Worm (Caenorhabditis elegans) whole organism, L3 larva: ENCODE measurements around the gene fbxl-2.

Source experiments
- aly-2 ChIP-seq: fragments of 150-350 bp; optimal IDR thresholded peaks from 2 replicates; lab custom pipeline; 2014; ENCODE audit warnings: missing biosample characterization, missing genetic modification characterization
- ceh-16 ChIP-seq: sonication (generic microtip); optimal IDR thresholded peaks from 2 replicates; lab custom pipeline; 2017; ENCODE audit warnings: missing biosample characterization, missing genetic modification characterization
- ceh-28 ChIP-seq: fragments of 150-350 bp; optimal IDR thresholded peaks from 2 replicates; lab custom pipeline; 2014; ENCODE audit warnings: missing biosample characterization, missing genetic modification reagents, missing genetic modification characterization
- ceh-82 ChIP-seq: fragments of 150-350 bp; optimal IDR thresholded peaks from 2 replicates; lab custom pipeline; 2014; ENCODE audit warnings: missing biosample characterization, missing genetic modification characterization
- elt-2 ChIP-seq: sonication (generic microtip); optimal IDR thresholded peaks from 2 replicates; lab custom pipeline; 2016; ENCODE audit warnings: missing genetic modification reagents, mild to moderate bottlenecking, missing genetic modification characterization, missing compliant biosample characterization
- fos-1 ChIP-seq: fragments of 150-350 bp; optimal IDR thresholded peaks from 2 replicates; lab custom pipeline; 2014; ENCODE audit warnings: missing biosample characterization, missing genetic modification characterization
- jun-1 ChIP-seq: fragments of 150-350 bp; optimal IDR thresholded peaks from 2 replicates; lab custom pipeline; 2014; ENCODE audit warnings: missing biosample characterization, missing genetic modification reagents, missing genetic modification characterization
- lsy-12 ChIP-seq: sonication (generic microtip); optimal IDR thresholded peaks from 2 replicates; lab custom pipeline; 2016; ENCODE audit warnings: mild to moderate bottlenecking, missing genetic modification characterization, missing compliant biosample characterization
- mdl-1 ChIP-seq: fragments of 150-350 bp; optimal IDR thresholded peaks from 2 replicates; lab custom pipeline; 2014; ENCODE audit warnings: missing biosample characterization, missing genetic modification characterization
- nfya-1 ChIP-seq: sonication (generic microtip); optimal IDR thresholded peaks from 2 replicates; lab custom pipeline; 2017; ENCODE audit warnings: missing genetic modification characterization, mild to moderate bottlenecking, missing compliant biosample characterization, antibody characterized with exemption, moderate library complexity; ENCODE audit not compliant: insufficient read depth
- nhr-28 ChIP-seq: fragments of 150-350 bp; optimal IDR thresholded peaks from 2 replicates; lab custom pipeline; 2014; ENCODE audit warnings: missing biosample characterization, missing genetic modification characterization
- nhr-77 ChIP-seq: fragments of 150-350 bp; optimal IDR thresholded peaks from 2 replicates; lab custom pipeline; 2014; ENCODE audit warnings: missing biosample characterization, missing genetic modification characterization
- pha-4 ChIP-seq: fragments of 150-350 bp; optimal IDR thresholded peaks from 2 replicates; lab custom pipeline; 2014; ENCODE audit warnings: missing biosample characterization, missing genetic modification reagents, missing genetic modification characterization
- skn-1 ChIP-seq: fragments of 150-350 bp; optimal IDR thresholded peaks from 2 replicates; lab custom pipeline; 2014; ENCODE audit warnings: missing biosample characterization, missing genetic modification characterization
- snpc-4 ChIP-seq: fragments of 150-350 bp; optimal IDR thresholded peaks from 2 replicates; lab custom pipeline; 2014; ENCODE audit warnings: missing biosample characterization, missing genetic modification characterization
- tbx-2 ChIP-seq: sonication (generic microtip); optimal IDR thresholded peaks from 2 replicates; lab custom pipeline; 2016; ENCODE audit warnings: mild to moderate bottlenecking, missing genetic modification characterization, missing compliant biosample characterization

The fbxl-2 gene

DNA sequence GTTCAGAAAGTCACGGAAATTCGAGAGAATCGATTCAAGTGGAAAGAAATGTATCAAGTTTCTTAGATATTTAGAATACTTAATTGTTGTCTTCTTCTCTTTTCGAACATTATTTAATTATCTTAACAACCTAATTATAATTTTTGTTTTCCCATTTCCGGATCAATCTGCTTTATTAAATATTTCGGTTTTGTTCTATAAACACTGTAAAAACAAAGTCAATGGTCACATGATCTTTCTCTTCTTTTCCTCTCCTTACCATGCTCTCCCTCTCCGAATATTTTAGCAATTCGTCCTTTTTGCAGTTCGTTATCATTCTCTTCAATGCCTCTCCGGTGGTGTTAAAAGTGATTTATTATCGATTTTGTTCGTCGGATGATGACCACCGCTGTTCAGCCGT lies 39.5 kb downstream of the fbxl-2 start, which contains the start of gene tag-325:
Gene tag-325 (plus strand): TSS at position 301 of the 400 bp plus-strand sequence.
- TF ChIP-seq ceh-28 (no peak), elt-2 (tag; lab: Kevin White, UChicago) (peak; percentile 21), mdl-1 (tag; lab: Kevin White, UChicago) (no peak), jun-1 (no peak)

DNA sequence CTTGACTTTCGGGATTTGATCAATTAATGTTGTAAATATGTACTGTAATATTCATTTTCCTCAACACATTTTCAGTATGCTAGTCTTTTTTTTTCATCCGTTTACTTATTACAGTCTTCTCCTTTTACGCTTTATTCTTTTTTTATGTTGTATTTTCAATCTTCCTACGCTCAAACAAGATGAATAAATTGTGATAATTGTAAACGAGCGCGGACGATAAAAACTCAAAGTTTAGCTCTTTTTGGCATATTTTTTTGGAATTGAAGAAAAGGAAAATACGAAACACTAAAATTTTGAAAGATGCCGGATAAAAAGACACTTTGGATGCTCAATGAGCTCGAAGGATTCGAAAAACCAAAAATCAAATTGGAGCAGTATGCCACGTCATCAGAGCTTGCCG lies 45.6 kb downstream of the fbxl-2 start, which contains the start of gene metl-5:
Gene metl-5 (plus strand): TSS at position 301 of the 400 bp plus-strand sequence.
- no peak for TF ChIP-seq ceh-16 (tag; lab: Kevin White, UChicago)

DNA sequence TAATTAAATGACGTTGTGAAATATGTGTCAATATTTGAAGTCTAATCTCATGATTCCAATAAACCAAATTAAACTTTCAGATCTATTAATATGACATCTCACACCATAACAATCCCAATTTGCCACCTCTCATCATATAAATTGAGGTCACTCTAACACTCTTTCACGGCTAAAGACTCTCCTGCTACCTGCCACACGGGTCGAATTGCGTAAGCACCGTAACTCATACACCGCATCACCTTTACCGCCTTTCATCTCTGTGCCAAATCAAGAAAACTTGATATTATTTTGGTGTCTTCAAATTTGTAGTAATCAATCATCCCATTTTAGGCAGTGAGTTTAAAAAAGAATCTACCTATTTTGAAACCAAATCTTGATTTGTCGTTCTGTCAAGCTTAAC lies 49.3 kb downstream of the fbxl-2 start:
- TF ChIP-seq aly-2 (tag; lab: Kevin White, UChicago) (no peak), ceh-82 (tag; lab: Kevin White, UChicago) (no peak), tbx-2 (tag; lab: Kevin White, UChicago) (no peak), nhr-28 (tag; lab: Kevin White, UChicago) (no peak), snpc-4 (no peak), nhr-77 (no peak), skn-1 (tag; lab: Kevin White, UChicago) (no peak)

DNA sequence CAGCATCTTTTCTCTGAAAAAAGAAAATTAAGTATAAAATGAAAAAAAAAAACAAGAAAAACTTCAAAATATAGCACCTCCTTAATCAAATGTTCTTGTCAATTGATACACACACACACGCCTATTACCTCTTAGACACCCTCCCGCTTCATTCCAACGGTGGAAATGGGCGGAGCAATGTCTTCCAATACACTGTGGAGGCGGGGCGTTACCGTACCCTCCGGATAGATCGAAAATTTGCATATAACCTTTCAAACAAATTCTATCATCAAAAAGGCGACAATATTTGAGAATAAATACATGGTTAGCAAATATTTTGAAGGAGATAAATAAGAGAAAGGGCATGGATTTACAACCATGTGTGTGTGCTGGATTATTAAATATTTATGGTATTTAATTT lies 51.0 kb downstream of the fbxl-2 start:
- TF ChIP-seq pha-4 (no peak), nhr-28 (tag; lab: Kevin White, UChicago) (no peak), fos-1 (no peak), nhr-77 (no peak), mdl-1 (tag; lab: Kevin White, UChicago) (no peak), lsy-12 (no peak), nfya-1 (tag; lab: Kevin White, UChicago) (peak; percentile 98)
